Worm (Caenorhabditis elegans): ENCODE data around the gene T28F3.9.

The T28F3.9 gene

ce11 chrIV:17268069-17268468 lies 40.2 kb upstream of the T28F3.9 start:
- TF ChIP-seq hmg-20 (GFP tag; IDR thresholded peaks at IDR 0.05) (no peak), attf-5 (GFP tag; optimal IDR thresholded peaks at IDR 0.05) (no peak), ceh-27 (GFP tag; optimal IDR thresholded peaks at IDR 0.05) (no peak), Y53G8AR.9 (GFP tag; conservative IDR thresholded peaks at IDR 0.05) (no peak), snpc-1.1 (tag; optimal IDR thresholded peaks at IDR 0.05; ENCODE audit: insufficient read depth) (no peak), hmg-1.2 (GFP tag; IDR thresholded peaks at IDR 0.05) (no peak), let-607 (tag; optimal IDR thresholded peaks at IDR 0.05) (no peak), aptf-3 (GFP tag; IDR thresholded peaks at IDR 0.05) (no peak), dpff-1 (tag; optimal IDR thresholded peaks at IDR 0.05) (no peak), sdz-38 (tag; optimal IDR thresholded peaks at IDR 0.05) (no peak), snpc-1.3 (tag; optimal IDR thresholded peaks at IDR 0.05; ENCODE audit: insufficient read depth) (no peak), ceh-40 (GFP tag; IDR thresholded peaks at IDR 0.05) (no peak)

- TF ChIP-seq ama-1 (optimal IDR thresholded peaks at IDR 0.05) (peak; percentile 33), ama-1 (GFP tag; optimal IDR thresholded peaks at IDR 0.05) (no peak), ceh-100 (GFP tag; IDR thresholded peaks at IDR 0.05) (no peak), snpc-1.3 (tag; optimal IDR thresholded peaks at IDR 0.05; ENCODE audit: insufficient read depth) (no peak), die-1 (tag; optimal IDR thresholded peaks at IDR 0.05) (no peak), dpff-1 (tag; optimal IDR thresholded peaks at IDR 0.05) (no peak), attf-6 (GFP tag; IDR thresholded peaks at IDR 0.05) (no peak), F55B11.4 (tag; optimal IDR thresholded peaks at IDR 0.05; ENCODE audit: borderline replicate concordance, insufficient read depth) (no peak), ztf-25 (GFP tag; IDR thresholded peaks at IDR 0.05) (no peak), dpl-1 (GFP tag; optimal IDR thresholded peaks at IDR 0.05) (no peak), Y53G8AR.9 (GFP tag; conservative IDR thresholded peaks at IDR 0.05) (no peak), K11D2.4 (GFP tag; IDR thresholded peaks at IDR 0.05) (no peak), Y67H2A.10 (GFP tag; conservative IDR thresholded peaks at IDR 0.05) (no peak), nfyb-1 (GFP tag; IDR thresholded peaks at IDR 0.05) (peak; percentile 51; the same call in 1 of the 2 replicates), F37B4.10 (GFP tag; IDR thresholded peaks at IDR 0.05) (no peak), lin-35 (GFP tag; optimal IDR thresholded peaks at IDR 0.05) (peak in 1 of 3 experiments; percentile 9), Y56A3A.18 (GFP tag; IDR thresholded peaks at IDR 0.05) (no peak), D2030.7 (GFP tag; IDR thresholded peaks at IDR 0.05) (no peak), ZK185.1 (tag; optimal IDR thresholded peaks at IDR 0.05; ENCODE audit: poor library complexity, severe bottlenecking) (peak; percentile 2), chd-7 (tag; optimal IDR thresholded peaks at IDR 0.05) (no peak), nhr-120 (GFP tag; IDR thresholded peaks at IDR 0.05) (no peak), snpc-4 (GFP tag; optimal IDR thresholded peaks at IDR 0.05) (no peak), snpc-4 (tag; optimal IDR thresholded peaks at IDR 0.05) (peak in 1 of 4 experiments; percentile 37), zim-3 (tag; optimal IDR thresholded peaks at IDR 0.05) (no peak), nhr-80 (tag; optimal IDR thresholded peaks at IDR 0.05) (peak; percentile 30), C17E4.6 (GFP tag; IDR thresholded peaks at IDR 0.05) (no peak), repo-1 (tag; optimal IDR thresholded peaks at IDR 0.05) (no peak), sdz-38 (tag; optimal IDR thresholded peaks at IDR 0.05) (no peak), efl-1 (GFP tag; optimal IDR thresholded peaks at IDR 0.05) (no peak), unc-62 (GFP tag; optimal IDR thresholded peaks at IDR 0.05) (no peak), C06A6.2 (GFP tag; conservative IDR thresholded peaks at IDR 0.05) (no peak), lsl-1 (GFP tag; optimal IDR thresholded peaks at IDR 0.05) (no peak), ztf-28 (GFP tag; IDR thresholded peaks at IDR 0.05) (no peak), attf-5 (GFP tag; optimal IDR thresholded peaks at IDR 0.05) (no peak), dox-1 (GFP tag; IDR thresholded peaks at IDR 0.05) (no peak), T07F8.4 (tag; optimal IDR thresholded peaks at IDR 0.05) (no peak), madf-3 (GFP tag; IDR thresholded peaks at IDR 0.05) (no peak), ztf-22 (GFP tag; optimal IDR thresholded peaks at IDR 0.05) (no peak), lag-1 (GFP tag; IDR thresholded peaks at IDR 0.05) (no peak), rcor-1 (GFP tag; IDR thresholded peaks at IDR 0.05) (peak; percentile 30; the same call in 1 of the 2 replicates), let-526 (GFP tag; IDR thresholded peaks at IDR 0.05) (no peak)
Measured at ce11 chrIV:17268628-17269027, 39.7 kb upstream of the T28F3.9 start.
